Worm (Caenorhabditis elegans): Measurements from ENCODE around the gene C05D9.7.

ce11 chrX:1115207-1115606 is 4.0 kb downstream of the C05D9.7 start:
- no peak for TF ChIP-seq nhr-12 (tag; optimal IDR thresholded peaks at IDR 0.05)
- TF ChIP-seq snpc-4 (tag; optimal IDR thresholded peaks at IDR 0.05), result no peak
- TF ChIP-seq unc-62 (GFP tag; optimal IDR thresholded peaks at IDR 0.05), result no peak
- TF ChIP-seq aly-2 (tag; optimal IDR thresholded peaks at IDR 0.05), result no peak
- no peak for TF ChIP-seq nhr-77 (tag; optimal IDR thresholded peaks at IDR 0.05)
- TF ChIP-seq nhr-11 (tag; optimal IDR thresholded peaks at IDR 0.05), result no peak
- TF ChIP-seq ZK546.5 (tag; optimal IDR thresholded peaks at IDR 0.05), result no peak
- TF ChIP-seq ama-1 (optimal IDR thresholded peaks at IDR 0.05), result no peak
- TF ChIP-seq alr-1 (tag; optimal IDR thresholded peaks at IDR 0.05), result no peak
- TF ChIP-seq fos-1 (tag; optimal IDR thresholded peaks at IDR 0.05), result no peak

All from whole organism, L2 larva.